Worm (Caenorhabditis elegans) whole organism, mixed stage, embryonic: Measurements from ENCODE around the gene srv-11.

Source experiments
- M03D4.4 ChIP-seq: sonication (generic microtip); optimal IDR thresholded peaks from 2 replicates; lab custom pipeline; 2017; ENCODE audit warnings: mild to moderate bottlenecking, missing genetic modification characterization, missing compliant biosample characterization
- bed-3 ChIP-seq: fragments of 200-800 bp; sonication (Bioruptor generic); optimal IDR thresholded peaks from 3 replicates; lab custom pipeline; 2018; ENCODE audit warnings: mild to moderate bottlenecking, missing genetic modification characterization, moderate library complexity, missing compliant biosample characterization
- blmp-1 ChIP-seq: fragments of 150-350 bp; optimal IDR thresholded peaks from 2 replicates; lab custom pipeline; 2014; ENCODE audit warnings: missing biosample characterization, missing genetic modification characterization
- ceh-39 ChIP-seq: fragments of 150-350 bp; optimal IDR thresholded peaks from 2 replicates; lab custom pipeline; 2014; ENCODE audit warnings: missing biosample characterization, missing genetic modification characterization
- ceh-83 ChIP-seq: fragments of 200-800 bp; sonication (Bioruptor generic); optimal IDR thresholded peaks from 2 replicates; lab custom pipeline; 2018; ENCODE audit warnings: mild to moderate bottlenecking, missing genetic modification characterization, missing compliant biosample characterization
- cnd-1 ChIP-seq: fragments of 200-800 bp; sonication (Bioruptor generic); optimal IDR thresholded peaks from 2 replicates; lab custom pipeline; 2018; ENCODE audit warnings: mild to moderate bottlenecking, missing genetic modification characterization, missing compliant biosample characterization
- drap-1 ChIP-seq: fragments of 200-800 bp; sonication (Bioruptor generic); optimal IDR thresholded peaks from 3 replicates; lab custom pipeline; 2018; ENCODE audit warnings: mild to moderate bottlenecking, missing genetic modification characterization, missing compliant biosample characterization
- elt-1 ChIP-seq: sonication (generic microtip); optimal IDR thresholded peaks from 2 replicates; lab custom pipeline; 2017; ENCODE audit warnings: missing genetic modification characterization, mild to moderate bottlenecking, missing compliant biosample characterization, antibody characterized with exemption, moderate library complexity, borderline replicate concordance; ENCODE audit not compliant: insufficient read depth
- elt-3 ChIP-seq: fragments of 150-350 bp; optimal IDR thresholded peaks from 2 replicates; lab custom pipeline; 2014; ENCODE audit warnings: missing biosample characterization, missing genetic modification characterization
- flh-1 ChIP-seq: fragments of 200-800 bp; sonication (Bioruptor generic); optimal IDR thresholded peaks from 2 replicates; lab custom pipeline; 2018; ENCODE audit warnings: mild to moderate bottlenecking, missing genetic modification characterization, moderate library complexity, missing compliant biosample characterization
- ham-2 ChIP-seq: fragments of 200-800 bp; sonication (Bioruptor generic); optimal IDR thresholded peaks from 2 replicates; lab custom pipeline; 2018; ENCODE audit warnings: mild to moderate bottlenecking, missing genetic modification characterization, missing compliant biosample characterization
- hlh-1 ChIP-seq: fragments of 150-350 bp; optimal IDR thresholded peaks from 2 replicates; lab custom pipeline; 2014; ENCODE audit warnings: missing biosample characterization, missing genetic modification reagents, missing genetic modification characterization
- lin-13 ChIP-seq: fragments of 150-350 bp; optimal IDR thresholded peaks from 2 replicates; lab custom pipeline; 2014; ENCODE audit warnings: missing biosample characterization, missing genetic modification characterization
- lin-32 ChIP-seq: fragments of 200-800 bp; sonication (Bioruptor generic); optimal IDR thresholded peaks from 2 replicates; lab custom pipeline; 2018; ENCODE audit warnings: mild to moderate bottlenecking, missing genetic modification characterization, missing compliant biosample characterization
- lsy-2 ChIP-seq: fragments of 150-350 bp; optimal IDR thresholded peaks from 2 replicates; lab custom pipeline; 2014; ENCODE audit warnings: missing biosample characterization, missing genetic modification characterization
- mab-5 ChIP-seq: fragments of 150-350 bp; optimal IDR thresholded peaks from 2 replicates; lab custom pipeline; 2014; ENCODE audit warnings: missing biosample characterization, missing genetic modification characterization
- mep-1 ChIP-seq: fragments of 150-350 bp; optimal IDR thresholded peaks from 2 replicates; lab custom pipeline; 2017; ENCODE audit warnings: missing biosample characterization, missing genetic modification reagents, missing genetic modification characterization, inconsistent platforms
- mls-2 ChIP-seq: sonication (generic microtip); optimal IDR thresholded peaks from 2 replicates; lab custom pipeline; 2016; ENCODE audit warnings: mild to moderate bottlenecking, missing genetic modification characterization, moderate library complexity, missing compliant biosample characterization
- nhr-12 ChIP-seq: fragments of 150-350 bp; optimal IDR thresholded peaks from 2 replicates; lab custom pipeline; 2014; ENCODE audit warnings: missing biosample characterization, missing genetic modification characterization
- nhr-2 ChIP-seq: fragments of 150-350 bp; optimal IDR thresholded peaks from 2 replicates; lab custom pipeline; 2014; ENCODE audit warnings: missing biosample characterization, missing genetic modification characterization
- nhr-237 ChIP-seq: fragments of 150-350 bp; optimal IDR thresholded peaks from 2 replicates; lab custom pipeline; 2014; ENCODE audit warnings: missing biosample characterization, missing genetic modification characterization
- nhr-28 ChIP-seq: fragments of 150-350 bp; optimal IDR thresholded peaks from 2 replicates; lab custom pipeline; 2014; ENCODE audit warnings: missing biosample characterization, missing genetic modification characterization
- pha-4 ChIP-seq: fragments of 150-350 bp; optimal IDR thresholded peaks from 2 replicates; lab custom pipeline; 2018; ENCODE audit warnings: missing biosample characterization, missing genetic modification reagents, missing genetic modification characterization
- snpc-4 ChIP-seq: fragments of 150-350 bp; optimal IDR thresholded peaks from 2 replicates; lab custom pipeline; 2014; ENCODE audit warnings: missing biosample characterization, missing genetic modification characterization
- tbx-8 ChIP-seq: fragments of 200-800 bp; sonication (Bioruptor generic); optimal IDR thresholded peaks from 2 replicates; lab custom pipeline; 2018; ENCODE audit warnings: mild to moderate bottlenecking, missing genetic modification characterization, moderate library complexity, missing compliant biosample characterization
- unc-120 ChIP-seq: sonication (generic microtip); optimal IDR thresholded peaks from 2 replicates; lab custom pipeline; 2017; ENCODE audit warnings: missing genetic modification characterization, missing compliant biosample characterization; ENCODE audit not compliant: poor library complexity, severe bottlenecking
- unc-39 ChIP-seq: fragments of 150-350 bp; optimal IDR thresholded peaks from 2 replicates; lab custom pipeline; 2014; ENCODE audit warnings: missing biosample characterization, missing genetic modification characterization
- unc-62 ChIP-seq: fragments of 150-350 bp; optimal IDR thresholded peaks from 2 replicates; lab custom pipeline; 2014; ENCODE audit warnings: missing biosample characterization, missing genetic modification reagents, missing genetic modification characterization
- zip-8 ChIP-seq: fragments of 150-350 bp; optimal IDR thresholded peaks from 2 replicates; lab custom pipeline; 2014; ENCODE audit warnings: missing biosample characterization, missing genetic modification characterization
- ztf-11 ChIP-seq: fragments of 150-350 bp; optimal IDR thresholded peaks from 2 replicates; lab custom pipeline; 2014; ENCODE audit warnings: missing biosample characterization, missing genetic modification characterization

Gene srv-11

DNA sequence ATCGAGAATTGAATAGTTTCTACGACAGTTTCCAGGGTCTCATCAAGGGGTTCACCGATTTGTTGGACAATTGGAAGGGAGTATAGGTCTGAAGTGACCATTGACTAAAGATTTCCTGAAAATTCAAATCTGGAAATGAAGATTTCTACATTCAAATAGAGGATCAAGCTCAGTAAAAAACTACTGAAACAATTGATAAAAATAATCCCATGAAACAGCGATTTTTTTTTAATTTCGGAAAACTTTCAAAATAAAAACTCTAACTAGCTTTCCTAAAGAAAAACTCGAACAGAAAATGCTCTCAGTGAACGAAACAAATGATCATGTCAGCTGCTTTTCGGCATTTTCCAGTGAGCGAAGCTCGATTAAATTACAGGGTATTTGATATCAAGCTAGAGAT, at the start of gene srv-11:
srv-11 (minus strand) TSS at position 101 of the 400 bp plus-strand sequence.
- no peak for TF ChIP-seq ceh-39 (tag; lab: Kevin White, UChicago)
- TF ChIP-seq elt-1 (tag; lab: Kevin White, UChicago), result no peak
- no peak for TF ChIP-seq zip-8 (tag; lab: Kevin White, UChicago)
- TF ChIP-seq mab-5 (tag; lab: Kevin White, UChicago), result no peak
- TF ChIP-seq blmp-1, result no peak
- TF ChIP-seq drap-1 (GFP tag; lab: Kevin White, UChicago), result no peak

DNA sequence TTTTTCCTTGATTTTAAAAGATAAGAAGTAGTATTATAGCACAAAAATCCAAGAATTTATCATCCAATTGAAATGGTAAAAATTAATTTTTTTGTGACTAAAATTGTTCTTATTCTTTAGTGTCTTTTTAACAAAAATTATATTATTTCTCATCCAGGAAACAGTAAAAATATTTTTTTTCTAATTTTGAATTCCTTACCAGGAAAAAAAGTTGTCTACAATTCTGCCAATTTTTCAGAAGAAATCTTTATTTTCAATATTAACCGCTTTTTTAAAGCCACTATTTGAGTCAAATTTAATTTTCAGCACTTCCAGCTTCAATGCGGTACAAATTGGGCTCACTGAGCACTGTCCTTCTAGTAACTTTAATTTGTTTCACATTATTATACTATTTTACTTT, 49.5 kb upstream of the srv-11 start, which contains the start of gene F38C2.4:
F38C2.4 (plus strand) TSS at position 301 of the 400 bp plus-strand sequence.
- TF ChIP-seq lin-13 (tag; lab: Kevin White, UChicago) (no peak), bed-3 (no peak), elt-1 (tag; lab: Kevin White, UChicago) (no peak), elt-3 (tag; lab: Kevin White, UChicago) (no peak), mls-2 (tag; lab: Kevin White, UChicago) (no peak), ham-2 (GFP tag; lab: Kevin White, UChicago) (no peak), blmp-1 (no peak), unc-39 (tag; lab: Kevin White, UChicago) (no peak), lin-32 (no peak), pha-4 (tag; lab: Kevin White, UChicago) (no peak), unc-120 (tag; lab: Kevin White, UChicago) (no peak), snpc-4 (tag; lab: Kevin White, UChicago) (no peak), lsy-2 (tag; lab: Kevin White, UChicago) (no peak), cnd-1 (no peak), unc-62 (GFP tag; lab: Kevin White, UChicago) (no peak), mep-1 (no peak), nhr-237 (no peak), nhr-12 (tag; lab: Kevin White, UChicago) (no peak), ceh-83 (GFP tag; lab: Kevin White, UChicago) (no peak), mab-5 (tag; lab: Kevin White, UChicago) (no peak)

DNA sequence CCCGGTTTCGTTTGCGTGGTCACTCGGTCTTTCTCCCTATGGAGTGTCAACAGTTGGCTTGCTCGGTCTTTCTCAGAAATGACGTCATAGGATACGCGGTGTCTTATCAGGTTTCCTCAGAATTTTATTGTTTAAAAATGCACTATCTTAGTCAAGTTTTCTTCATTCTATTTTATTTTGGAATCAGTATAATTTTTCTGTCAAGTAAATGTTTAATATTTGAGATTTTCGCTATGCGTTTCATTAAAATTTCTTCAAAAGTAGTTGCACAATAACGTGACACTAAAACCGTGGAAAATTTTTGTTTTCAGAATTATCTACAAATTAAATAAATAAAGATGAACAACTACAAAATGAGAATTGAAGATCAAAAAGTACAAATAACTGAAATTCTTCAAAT, 35.9 kb upstream of the srv-11 start, which contains the start of gene hlh-31:
hlh-31 (plus strand) TSS at position 301 of the 400 bp plus-strand sequence.
- TF ChIP-seq bed-3 (no peak), zip-8 (tag; lab: Kevin White, UChicago) (peak; percentile 8)

DNA sequence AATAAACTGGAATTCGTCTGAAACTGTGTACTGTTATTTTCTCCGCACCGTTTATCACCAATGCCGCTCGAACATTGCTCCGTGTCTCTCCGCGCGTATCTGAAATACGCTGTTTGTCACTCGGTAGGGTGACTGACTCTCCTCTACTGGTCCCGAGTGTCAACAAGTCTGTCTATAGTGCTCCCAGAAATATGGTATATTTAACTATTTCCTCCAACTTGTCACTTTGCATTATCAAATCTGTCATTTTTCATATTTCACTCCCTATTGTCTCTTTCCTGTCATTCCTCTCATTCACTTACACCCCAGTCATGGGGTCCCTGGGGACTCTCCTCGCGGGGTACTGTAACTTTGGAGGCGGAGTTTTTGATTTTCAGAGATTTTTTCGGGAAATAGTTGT, 33.0 kb upstream of the srv-11 start, which contains the start of gene hlh-17:
hlh-17 (plus strand) TSS at position 301 of the 400 bp plus-strand sequence.
- TF ChIP-seq nhr-2 (tag; lab: Kevin White, UChicago) (no peak), tbx-8 (GFP tag; lab: Kevin White, UChicago) (no peak), hlh-1 (tag; lab: Kevin White, UChicago) (no peak), unc-120 (tag; lab: Kevin White, UChicago) (no peak), ceh-83 (GFP tag; lab: Kevin White, UChicago) (no peak), mls-2 (tag; lab: Kevin White, UChicago) (no peak), ztf-11 (tag; lab: Kevin White, UChicago) (no peak), lsy-2 (tag; lab: Kevin White, UChicago) (no peak), zip-8 (tag; lab: Kevin White, UChicago) (no peak), drap-1 (GFP tag; lab: Kevin White, UChicago) (no peak), pha-4 (tag; lab: Kevin White, UChicago) (no peak), nhr-12 (tag; lab: Kevin White, UChicago) (no peak)

DNA sequence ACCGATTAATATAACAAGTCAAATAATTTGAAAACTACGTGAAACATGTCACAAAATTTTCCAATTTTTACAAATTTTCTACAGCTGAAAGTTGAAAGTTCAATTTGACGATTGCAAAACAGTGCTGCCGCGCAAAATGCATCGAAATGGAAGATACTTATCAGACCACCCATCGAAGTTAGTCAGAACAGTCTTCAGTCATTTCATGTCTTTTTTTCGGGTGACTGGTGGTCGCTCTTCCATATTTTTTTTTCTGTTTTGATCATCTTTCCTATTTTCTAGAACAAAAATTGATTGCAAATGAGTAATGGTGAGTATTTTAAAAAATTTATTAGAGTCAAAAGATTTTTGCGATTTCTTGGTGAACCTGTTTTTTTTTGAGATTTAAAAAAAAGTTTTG, 25.7 kb upstream of the srv-11 start, which contains the start of gene F38C2.1:
F38C2.1 (plus strand) TSS at position 301 of the 400 bp plus-strand sequence.
- TF ChIP-seq flh-1 (GFP tag; lab: Kevin White, UChicago) (no peak), unc-120 (tag; lab: Kevin White, UChicago) (no peak), nhr-28 (tag; lab: Kevin White, UChicago) (no peak), M03D4.4 (no peak), elt-1 (tag; lab: Kevin White, UChicago) (no peak), lin-13 (tag; lab: Kevin White, UChicago) (no peak), mep-1 (no peak), cnd-1 (no peak)
